Fruit fly (Drosophila melanogaster) whole organism, embryonic: ENCODE measurements around the gene Pde11.

Experiments
- Ada2b ChIP-seq: fragments of 200-800 bp; sonication (Bioruptor generic); IDR thresholded peaks from 2 replicates; pipeline ENCODE4 v1.3.6; 2022; ENCODE audit warnings: missing biosample characterization, missing genetic modification characterization
- Blimp-1 ChIP-seq: fragments of 200-800 bp; sonication (Bioruptor generic); optimal IDR thresholded peaks from 3 replicates; lab custom pipeline; 2018; ENCODE audit warnings: missing biosample characterization, missing genetic modification characterization, mild to moderate bottlenecking, moderate library complexity, missing genetic modification reagents
- CG10979 ChIP-seq: fragments of 200-800 bp; sonication (Bioruptor generic); optimal IDR thresholded peaks from 2 replicates; lab custom pipeline; 2018; ENCODE audit warnings: missing biosample characterization, mild to moderate bottlenecking, missing genetic modification characterization, moderate library complexity
- CG11560 ChIP-seq: fragments of 200-800 bp; sonication (Bioruptor generic); IDR thresholded peaks from 3 replicates; pipeline ENCODE4 v1.3.6; 2022; ENCODE audit warnings: missing biosample characterization, missing genetic modification characterization
- CG12104 ChIP-seq: fragments of 200-800 bp; sonication (Bioruptor generic); optimal IDR thresholded peaks from 3 replicates; lab custom pipeline; 2016; ENCODE audit warnings: missing biosample characterization, missing genetic modification characterization
- CG12769 ChIP-seq: fragments of 200-800 bp; sonication (Bioruptor generic); optimal IDR thresholded peaks from 2 replicates; lab custom pipeline; 2019; ENCODE audit warnings: missing biosample characterization, mild to moderate bottlenecking, missing genetic modification characterization, moderate library complexity
- CG13424 ChIP-seq: fragments of 200-800 bp; sonication (Bioruptor generic); optimal IDR thresholded peaks from 2 replicates; lab custom pipeline; 2019; ENCODE audit warnings: missing biosample characterization, mild to moderate bottlenecking, missing genetic modification characterization, moderate library complexity
- CG14667 ChIP-seq: fragments of 200-800 bp; sonication (Bioruptor generic); IDR thresholded peaks from 2 replicates; pipeline ENCODE4 v1.3.6; 2022; ENCODE audit warnings: missing biosample characterization, missing genetic modification characterization
- CG14965 ChIP-seq: fragments of 200-800 bp; sonication (Bioruptor generic); optimal IDR thresholded peaks from 2 replicates; lab custom pipeline; 2016; ENCODE audit warnings: missing biosample characterization, missing genetic modification characterization, borderline replicate concordance
- CG15479 ChIP-seq: fragments of 200-800 bp; sonication (Bioruptor generic); optimal IDR thresholded peaks from 3 replicates; lab custom pipeline; 2019; ENCODE audit warnings: missing biosample characterization, mild to moderate bottlenecking, missing genetic modification characterization, moderate library complexity
- CG17359 ChIP-seq: fragments of 200-800 bp; sonication (Bioruptor generic); optimal IDR thresholded peaks from 3 replicates; lab custom pipeline; 2018; ENCODE audit warnings: missing biosample characterization, mild to moderate bottlenecking, missing genetic modification characterization, moderate library complexity
- CG3995 ChIP-seq: fragments of 200-800 bp; sonication (Bioruptor generic); optimal IDR thresholded peaks from 3 replicates; lab custom pipeline; 2016; ENCODE audit warnings: missing biosample characterization, missing genetic modification characterization
- CG6689 ChIP-seq: fragments of 200-800 bp; sonication (Bioruptor generic); IDR thresholded peaks from 2 replicates; pipeline ENCODE4 v1.3.6; 2022; ENCODE audit warnings: missing biosample characterization, missing genetic modification characterization
- CG7372 ChIP-seq: fragments of 200-800 bp; sonication (Bioruptor generic); IDR thresholded peaks from 2 replicates; pipeline ENCODE4 v1.3.6; 2022; ENCODE audit warnings: missing biosample characterization, missing genetic modification characterization
- CG8924 ChIP-seq: fragments of 200-800 bp; optimal IDR thresholded peaks from 3 replicates; lab custom pipeline; 2019; ENCODE audit warnings: missing biosample characterization, mild to moderate bottlenecking, missing genetic modification characterization, moderate library complexity
- D ChIP-seq, 2 experiments: fragments of 200-800 bp in 1 of 2; fragments of >200 bp in 1 of 2; sonication (Bioruptor generic) in 1 of 2; optimal IDR thresholded peaks; 2 replicates in 1 of 2; 3 replicates in 1 of 2; lab custom pipeline; 2017; ENCODE audit warnings: mild to moderate bottlenecking in 1 of 2, missing biosample characterization in 1 of 2, missing genetic modification characterization in 1 of 2, missing genetic modification reagents in 1 of 2
- Dp ChIP-seq: fragments of 200-800 bp; sonication (Bioruptor generic); optimal IDR thresholded peaks from 2 replicates; lab custom pipeline; 2018; ENCODE audit warnings: missing biosample characterization, mild to moderate bottlenecking, missing genetic modification characterization, moderate library complexity
- HmgD ChIP-seq: fragments of 200-800 bp; sonication (Bioruptor generic); optimal IDR thresholded peaks from 3 replicates; lab custom pipeline; 2016; ENCODE audit warnings: missing biosample characterization, missing genetic modification characterization
- Nf-YB ChIP-seq: fragments of 200-800 bp; sonication (Bioruptor generic); optimal IDR thresholded peaks from 3 replicates; lab custom pipeline; 2019; ENCODE audit warnings: missing biosample characterization, mild to moderate bottlenecking, missing genetic modification characterization, moderate library complexity
- NfI ChIP-seq: fragments of 200-800 bp; sonication (Bioruptor generic); optimal IDR thresholded peaks from 3 replicates; lab custom pipeline; 2018; ENCODE audit warnings: missing biosample characterization, mild to moderate bottlenecking, missing genetic modification characterization, moderate library complexity
- Oaz ChIP-seq: fragments of 200-800 bp; sonication (Bioruptor generic); IDR thresholded peaks from 2 replicates; pipeline ENCODE4 v1.3.6; 2022; ENCODE audit warnings: missing biosample characterization, missing genetic modification characterization
- Optix ChIP-seq: fragments of 200-800 bp; sonication (Bioruptor generic); IDR thresholded peaks from 3 replicates; pipeline ENCODE4 v1.3.6; 2022; ENCODE audit warnings: missing biosample characterization, missing genetic modification characterization
- Scr ChIP-seq: fragments of 200-800 bp; sonication (Bioruptor generic); IDR thresholded peaks from 2 replicates; pipeline ENCODE4 v1.3.6; 2022; ENCODE audit warnings: missing biosample characterization, missing genetic modification characterization; ENCODE audit not compliant: partially characterized antibody
- Trl ChIP-seq, 3 experiments: fragments of >200 bp in 2 of 3; fragments of 200-800 bp in 1 of 3; sonication (Bioruptor generic) in 1 of 3; optimal IDR thresholded peaks; 2 replicates in 1 of 3; 3 replicates in 2 of 3; lab custom pipeline; 2016 to 2017; ENCODE audit warnings: missing biosample characterization in 1 of 3, missing genetic modification characterization in 1 of 3
- ab ChIP-seq: fragments of 200-800 bp; sonication (Bioruptor generic); optimal IDR thresholded peaks from 2 replicates; lab custom pipeline; 2016; ENCODE audit warnings: missing biosample characterization, missing genetic modification characterization
- cad ChIP-seq: fragments of >200 bp; optimal IDR thresholded peaks from 2 replicates; lab custom pipeline; 2017; ENCODE audit warnings: missing biosample characterization, missing genetic modification characterization
- chif ChIP-seq, 2 experiments: fragments of 200-800 bp; sonication (Bioruptor generic); optimal IDR thresholded peaks; 3 replicates each; lab custom pipeline; 2016; ENCODE audit warnings: missing biosample characterization in 2 of 2, missing genetic modification characterization in 2 of 2
- croc ChIP-seq: fragments of 200-800 bp; sonication (Bioruptor generic); conservative IDR thresholded peaks from 3 replicates; pipeline ENCODE4 v1.3.6; 2022; ENCODE audit warnings: missing biosample characterization, missing genetic modification characterization
- emc ChIP-seq: fragments of 200-800 bp; sonication (Bioruptor generic); optimal IDR thresholded peaks from 2 replicates; lab custom pipeline; 2016; ENCODE audit warnings: missing biosample characterization, missing genetic modification characterization
- fd102C ChIP-seq: fragments of 200-800 bp; sonication (Bioruptor generic); optimal IDR thresholded peaks from 2 replicates; lab custom pipeline; 2018; ENCODE audit warnings: missing biosample characterization, mild to moderate bottlenecking, missing genetic modification characterization, moderate library complexity
- insv ChIP-seq, 2 experiments: fragments of 200-800 bp; sonication (Bioruptor generic); optimal IDR thresholded peaks; 3 replicates each; lab custom pipeline; 2016 to 2018; ENCODE audit warnings: missing biosample characterization in 2 of 2, missing genetic modification characterization in 2 of 2
- nerfin-2 ChIP-seq: fragments of 200-800 bp; sonication (Bioruptor generic); IDR thresholded peaks from 2 replicates; pipeline ENCODE4 v1.3.6; 2022; ENCODE audit warnings: missing biosample characterization, missing genetic modification characterization; ENCODE audit not compliant: partially characterized antibody
- row ChIP-seq: fragments of 200-800 bp; sonication (Bioruptor generic); IDR thresholded peaks from 3 replicates; pipeline ENCODE4 v1.3.6; 2022; ENCODE audit warnings: missing biosample characterization, missing genetic modification characterization
- salm ChIP-seq: fragments of 200-800 bp; sonication (Bioruptor generic); optimal IDR thresholded peaks from 2 replicates; lab custom pipeline; 2018; ENCODE audit warnings: missing biosample characterization, mild to moderate bottlenecking, missing genetic modification characterization
- slbo ChIP-seq: fragments of 200-800 bp; sonication (Bioruptor generic); IDR thresholded peaks from 2 replicates; pipeline ENCODE4 v1.3.6; 2022; ENCODE audit warnings: missing biosample characterization, missing genetic modification characterization
- sob ChIP-seq: fragments of 200-800 bp; sonication (Bioruptor generic); IDR thresholded peaks from 2 replicates; pipeline ENCODE4 v1.3.6; 2022; ENCODE audit warnings: missing biosample characterization, missing genetic modification characterization
- sug ChIP-seq: fragments of 200-800 bp; optimal IDR thresholded peaks from 2 replicates; lab custom pipeline; 2019; ENCODE audit warnings: missing biosample characterization, mild to moderate bottlenecking, missing genetic modification characterization, moderate library complexity
- tll ChIP-seq, 2 experiments: fragments of 200-800 bp in 1 of 2; fragments of >200 bp in 1 of 2; sonication (Bioruptor generic) in 1 of 2; optimal IDR thresholded peaks; 2 replicates each; lab custom pipeline; 2017 to 2019; ENCODE audit warnings: missing biosample characterization in 2 of 2, missing genetic modification characterization in 2 of 2, mild to moderate bottlenecking in 1 of 2, moderate library complexity in 1 of 2
- ttk ChIP-seq: fragments of 200-800 bp; sonication (Bioruptor generic); IDR thresholded peaks from 2 replicates; pipeline ENCODE4 v2.1.2; 2022; ENCODE audit warnings: missing biosample characterization, missing genetic modification characterization
- zen ChIP-seq: fragments of 200-800 bp; sonication (Bioruptor generic); optimal IDR thresholded peaks from 3 replicates; lab custom pipeline; 2018; ENCODE audit warnings: missing biosample characterization, mild to moderate bottlenecking, missing genetic modification characterization, moderate library complexity

The Pde11 gene

DNA sequence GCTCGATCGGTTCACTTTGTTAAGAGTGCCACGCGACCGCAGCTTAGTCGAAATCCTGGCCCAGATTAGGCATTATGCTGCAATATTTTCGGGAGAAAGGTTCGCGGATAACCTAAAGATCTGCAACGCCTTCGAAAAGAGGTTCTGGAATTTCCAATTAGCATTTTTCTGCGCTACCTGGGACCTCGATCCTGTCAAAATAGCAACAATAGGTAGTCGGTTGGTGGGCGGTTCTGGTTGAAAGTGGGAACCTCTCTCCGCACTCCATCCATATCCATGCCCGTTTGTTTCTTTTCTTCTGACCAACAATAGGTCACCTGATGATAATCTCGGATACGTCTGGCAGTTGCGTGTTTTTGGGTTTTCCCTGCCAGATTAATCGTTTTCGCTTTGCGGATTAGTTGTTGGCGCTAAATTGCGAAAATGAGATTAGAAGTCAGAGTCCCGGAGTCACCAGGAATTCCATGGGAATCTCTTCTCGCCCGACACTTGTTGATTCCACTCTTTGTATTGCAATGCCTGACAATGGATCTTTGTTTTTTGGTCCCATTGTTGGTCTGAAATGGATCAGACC is 8.1 kb upstream of the Pde11 start:
- TF ChIP-seq Dp = no peak
- peak; percentile 78 for TF ChIP-seq CG15479 (GFP tag; lab: Kevin White, UChicago)
- peak; percentile 88 for TF ChIP-seq D (optimal IDR thresholded peaks at IDR 0.05; lab: Kevin White, UChicago)
- no peak for TF ChIP-seq D (GFP tag; optimal IDR thresholded peaks at IDR 0.05; lab: Kevin White, UChicago)
- TF ChIP-seq emc (GFP tag; lab: Kevin White, UChicago) = no peak
- TF ChIP-seq fd102C (GFP tag; lab: Kevin White, UChicago) = no peak
- no peak for TF ChIP-seq Optix
- no peak for TF ChIP-seq Blimp-1 (GFP tag; lab: Kevin White, UChicago)
- TF ChIP-seq insv (GFP tag; optimal IDR thresholded peaks at IDR 0.05; lab: Kevin White, UChicago) = peak in 1 of 2 experiments; percentile 80
- TF ChIP-seq tll (GFP tag; optimal IDR thresholded peaks at IDR 0.05; lab: Kevin White, UChicago) = peak in 1 of 2 experiments; percentile 73
- TF ChIP-seq CG8924 = no peak
- TF ChIP-seq croc (GFP tag; lab: Robert Waterston, UW) = no peak
- no peak for TF ChIP-seq HmgD
- TF ChIP-seq, all 482 proteins: peak for 4

DNA sequence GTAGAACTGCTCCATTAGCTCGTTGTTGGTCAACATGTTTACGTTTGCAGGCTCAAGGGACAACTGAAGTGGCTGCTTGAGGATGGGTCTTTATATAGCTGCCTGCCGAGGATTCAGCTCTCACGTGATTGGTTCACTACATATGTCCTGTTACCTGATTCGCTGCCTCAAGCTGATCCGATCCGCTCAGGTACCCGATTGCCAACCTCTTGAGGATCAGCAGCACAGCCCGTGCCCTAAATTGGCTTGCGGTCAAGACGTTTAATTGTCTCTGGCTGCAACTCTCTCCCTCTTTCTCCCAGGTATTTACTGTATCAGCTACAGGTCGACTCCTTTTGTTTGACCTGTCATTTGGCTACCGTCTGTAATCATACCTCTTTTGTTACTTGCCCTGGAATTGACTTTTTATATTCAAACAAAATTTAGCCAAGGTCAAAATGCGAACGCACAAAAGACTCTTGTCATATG is 6.8 kb upstream of the Pde11 start, which contains the start of gene amos:
Gene amos (minus strand): TSS at position 51 of the 468 bp plus-strand sequence.
- no peak for TF ChIP-seq CG11560 (tag; lab: Robert Waterston, UW)
- TF ChIP-seq Trl (optimal IDR thresholded peaks at IDR 0.05; lab: Kevin White, UChicago) = no peak
- no peak for TF ChIP-seq Trl (GFP tag; optimal IDR thresholded peaks at IDR 0.05; lab: Kevin White, UChicago)
- TF ChIP-seq CG12769 (tag; lab: Kevin White, UChicago) = no peak
- peak; percentile 60 for TF ChIP-seq cad (GFP tag; lab: Kevin White, UChicago)
- no peak for TF ChIP-seq chif (GFP tag; optimal IDR thresholded peaks at IDR 0.05; lab: Kevin White, UChicago)
- no peak for TF ChIP-seq CG14965 (GFP tag; lab: Kevin White, UChicago)
- TF ChIP-seq Oaz (GFP tag; lab: Robert Waterston, UW) = no peak
- no peak for TF ChIP-seq Ada2b (GFP tag; lab: Robert Waterston, UW)
- no peak for TF ChIP-seq CG12104
- peak in 1 of 2 experiments; percentile 83 for TF ChIP-seq tll (GFP tag; optimal IDR thresholded peaks at IDR 0.05; lab: Kevin White, UChicago)
- TF ChIP-seq ttk (GFP tag; lab: Robert Waterston, UW) = no peak
- no peak for TF ChIP-seq Scr (GFP tag; lab: Robert Waterston, UW)
- TF ChIP-seq CG6689 (GFP tag; lab: Robert Waterston, UW) = no peak
- TF ChIP-seq CG13424 = no peak
- TF ChIP-seq NfI (GFP tag; lab: Kevin White, UChicago) = no peak
- TF ChIP-seq slbo = no peak
- no peak for TF ChIP-seq CG17359 (tag; lab: Kevin White, UChicago)
- no peak for TF ChIP-seq CG14667 (GFP tag; lab: Robert Waterston, UW)
- no peak for TF ChIP-seq CG10979 (tag; lab: Kevin White, UChicago)
- TF ChIP-seq ab = no peak
- peak; percentile 74 for TF ChIP-seq Nf-YB (GFP tag; lab: Kevin White, UChicago)
- TF ChIP-seq CG3995 = no peak
- TF ChIP-seq sug (tag; lab: Kevin White, UChicago) = no peak
- TF ChIP-seq sob (GFP tag; lab: Robert Waterston, UW) = no peak
- no peak for TF ChIP-seq salm
- no peak for TF ChIP-seq nerfin-2 (GFP tag; lab: Robert Waterston, UW)
- peak; percentile 38 for TF ChIP-seq zen
- TF ChIP-seq CG7372 (GFP tag; lab: Robert Waterston, UW) = no peak
- no peak for TF ChIP-seq row (GFP tag; lab: Robert Waterston, UW)
